Worm (Caenorhabditis elegans) whole organism, midembryonic: ENCODE results near the gene srx-34.

ENCODE experiments used
- T22C8.4 ChIP-seq: fragments of 200-800 bp; sonication (Bioruptor generic); IDR thresholded peaks from 2 replicates; pipeline ENCODE4 v1.3.6; 2022; ENCODE audit warnings: missing genetic modification characterization, missing compliant biosample characterization
- cog-1 ChIP-seq: sonication (generic microtip); optimal IDR thresholded peaks from 2 replicates; lab custom pipeline; 2016; ENCODE audit warnings: missing genetic modification characterization, missing compliant biosample characterization
- flt-1 ChIP-seq: fragments of 200-800 bp; sonication (Bioruptor generic); IDR thresholded peaks from 2 replicates; pipeline ENCODE4 v1.3.6; 2022; ENCODE audit warnings: missing genetic modification characterization, missing compliant biosample characterization
- med-1 ChIP-seq: sonication (generic microtip); optimal IDR thresholded peaks from 2 replicates; lab custom pipeline; 2017; ENCODE audit warnings: missing genetic modification characterization, mild to moderate bottlenecking, missing compliant biosample characterization, antibody characterized with exemption, missing genetic modification reagents; ENCODE audit not compliant: insufficient read depth
- ref-1 ChIP-seq: fragments of 200-800 bp; sonication (Bioruptor generic); conservative IDR thresholded peaks from 2 replicates; pipeline ENCODE4 v1.3.6; 2022; ENCODE audit warnings: missing genetic modification reagents, missing genetic modification characterization, missing compliant biosample characterization
- tab-1 ChIP-seq: fragments of 200-800 bp; sonication (Bioruptor generic); IDR thresholded peaks from 2 replicates; pipeline ENCODE4 v1.3.6; 2022; ENCODE audit warnings: missing genetic modification characterization, missing compliant biosample characterization

DNA sequence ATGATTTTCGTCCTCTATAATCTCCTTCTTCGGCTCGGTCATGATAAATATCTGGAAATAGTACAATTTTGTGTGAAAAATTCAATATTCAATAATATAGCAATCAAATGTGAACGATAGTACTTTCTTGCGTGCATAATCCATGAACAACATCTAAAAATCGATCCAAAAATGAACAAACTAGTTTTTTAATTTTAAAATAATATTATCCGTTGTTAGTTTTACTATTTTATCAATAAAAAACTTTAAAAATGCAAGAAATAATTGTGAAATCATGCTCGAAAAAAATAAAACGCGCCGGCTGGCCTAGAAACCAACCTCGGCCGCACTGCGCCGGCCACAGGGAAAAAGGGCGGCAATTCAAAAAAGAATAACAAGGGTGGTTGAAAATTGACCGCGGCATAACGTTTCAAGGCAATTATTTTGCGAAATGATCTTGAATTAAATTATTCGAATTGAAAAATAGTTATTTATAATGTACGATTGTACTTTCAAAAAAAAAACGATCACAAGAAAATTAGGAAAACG is 35.4 kb downstream of the srx-34 start, which contains the start of gene mys-1:
- no peak for TF ChIP-seq cog-1 (tag; lab: Kevin White, UChicago)
- TF ChIP-seq tab-1, result no peak
- TF ChIP-seq med-1 (GFP tag; lab: Kevin White, UChicago), result no peak
- TF ChIP-seq ref-1, result no peak
- no peak for TF ChIP-seq flt-1
- TF ChIP-seq T22C8.4, result no peak
